Worm (Caenorhabditis elegans) whole organism, midembryonic: ENCODE data around the gene T06E6.10.

Experiments
- T22C8.4 ChIP-seq: fragments of 200-800 bp; sonication (Bioruptor generic); IDR thresholded peaks from 2 replicates; pipeline ENCODE4 v1.3.6; 2022; ENCODE audit warnings: missing genetic modification characterization, missing compliant biosample characterization
- ztf-23 ChIP-seq: fragments of 200-800 bp; sonication (Bioruptor generic); IDR thresholded peaks from 2 replicates; pipeline ENCODE4 v1.3.6; 2022; ENCODE audit warnings: missing genetic modification reagents, missing genetic modification characterization, missing compliant biosample characterization

ce11 chrV:15397139-15397538 lies 20.8 kb upstream of the T06E6.10 start:
- no peak for TF ChIP-seq T22C8.4 (GFP tag; lab: Robert Waterston, UW)
- no peak for TF ChIP-seq ztf-23 (GFP tag; lab: Robert Waterston, UW)
